Worm (Caenorhabditis elegans) whole organism, L1 larva: Measurements from ENCODE around the gene T04A8.13.

Source experiments
- C16A3.4 ChIP-seq: fragments of 150-350 bp; optimal IDR thresholded peaks from 2 replicates; lab custom pipeline; 2014; ENCODE audit warnings: missing biosample characterization, missing genetic modification characterization
- F16B12.6 ChIP-seq: fragments of 150-350 bp; optimal IDR thresholded peaks from 2 replicates; lab custom pipeline; 2014; ENCODE audit warnings: missing biosample characterization, missing genetic modification characterization
- Y116A8C.19 ChIP-seq: sonication (generic microtip); optimal IDR thresholded peaks from 2 replicates; lab custom pipeline; 2016; ENCODE audit warnings: missing compliant biosample characterization, missing genetic modification characterization, borderline replicate concordance
- alr-1 ChIP-seq: fragments of 200-800 bp; sonication (Bioruptor generic); optimal IDR thresholded peaks from 2 replicates; lab custom pipeline; 2018; ENCODE audit warnings: borderline replicate concordance, mild to moderate bottlenecking, missing genetic modification characterization, missing compliant biosample characterization
- ama-1 ChIP-seq: fragments of 150-350 bp; optimal IDR thresholded peaks from 2 replicates; lab custom pipeline; 2014
- blmp-1 ChIP-seq: fragments of 150-350 bp; optimal IDR thresholded peaks from 2 replicates; lab custom pipeline; 2014; ENCODE audit warnings: missing biosample characterization, missing genetic modification characterization
- ceh-63 ChIP-seq: fragments of 200-800 bp; sonication (Bioruptor generic); optimal IDR thresholded peaks from 2 replicates; lab custom pipeline; 2018; ENCODE audit warnings: mild to moderate bottlenecking, missing genetic modification characterization, missing compliant biosample characterization
- dpl-1 ChIP-seq, 3 experiments: fragments of 150-350 bp in 2 of 3; sonication (generic microtip) in 1 of 3; optimal IDR thresholded peaks; 2 replicates each; lab custom pipeline; 2014 to 2017; ENCODE audit warnings: missing biosample characterization in 3 of 3, missing genetic modification characterization in 3 of 3, missing genetic modification reagents in 3 of 3
- dsc-1 ChIP-seq: sonication (generic microtip); optimal IDR thresholded peaks from 2 replicates; lab custom pipeline; 2016; ENCODE audit warnings: mild to moderate bottlenecking, missing genetic modification characterization, missing compliant biosample characterization
- efl-3 ChIP-seq: fragments of 200-800 bp; sonication (Bioruptor generic); optimal IDR thresholded peaks from 2 replicates; lab custom pipeline; 2018; ENCODE audit warnings: mild to moderate bottlenecking, missing genetic modification characterization, missing compliant biosample characterization
- elt-2 ChIP-seq: sonication (generic microtip); optimal IDR thresholded peaks from 2 replicates; lab custom pipeline; 2016; ENCODE audit warnings: missing genetic modification characterization, mild to moderate bottlenecking, inconsistent platforms, missing compliant biosample characterization, missing genetic modification reagents
- ets-5 ChIP-seq: fragments of 200-800 bp; sonication (Bioruptor generic); IDR thresholded peaks from 2 replicates; pipeline ENCODE4 v1.3.6; 2022; ENCODE audit warnings: missing genetic modification characterization, missing compliant biosample characterization
- fkh-4 ChIP-seq: sonication (generic microtip); optimal IDR thresholded peaks from 2 replicates; lab custom pipeline; 2016; ENCODE audit warnings: missing compliant biosample characterization, missing genetic modification characterization, borderline replicate concordance
- fkh-8 ChIP-seq: sonication (generic microtip); optimal IDR thresholded peaks from 2 replicates; lab custom pipeline; 2016; ENCODE audit warnings: mild to moderate bottlenecking, missing genetic modification characterization, missing compliant biosample characterization
- fos-1 ChIP-seq: fragments of 150-350 bp; optimal IDR thresholded peaks from 2 replicates; lab custom pipeline; 2014; ENCODE audit warnings: missing biosample characterization, missing genetic modification characterization
- grh-1 ChIP-seq: fragments of 200-800 bp; sonication (Bioruptor generic); IDR thresholded peaks from 2 replicates; pipeline ENCODE4 v1.3.6; 2022; ENCODE audit warnings: missing genetic modification reagents, missing genetic modification characterization, missing compliant biosample characterization
- hlh-17 ChIP-seq: fragments of 200-800 bp; sonication (Bioruptor generic); optimal IDR thresholded peaks from 2 replicates; lab custom pipeline; 2018; ENCODE audit warnings: missing genetic modification characterization, mild to moderate bottlenecking, missing compliant biosample characterization, moderate library complexity, borderline replicate concordance
- hpl-2 ChIP-seq: fragments of 150-350 bp; optimal IDR thresholded peaks from 2 replicates; lab custom pipeline; 2014; ENCODE audit warnings: missing biosample characterization, missing genetic modification reagents, missing genetic modification characterization
- irx-1 ChIP-seq: sonication (generic microtip); optimal IDR thresholded peaks from 2 replicates; lab custom pipeline; 2016; ENCODE audit warnings: missing genetic modification characterization, missing compliant biosample characterization
- isw-1 ChIP-seq: fragments of 200-800 bp; sonication (Bioruptor generic); IDR thresholded peaks from 2 replicates; pipeline ENCODE4 v1.3.6; 2022; ENCODE audit warnings: missing genetic modification characterization, missing compliant biosample characterization
- jun-1 ChIP-seq: fragments of 150-350 bp; optimal IDR thresholded peaks from 2 replicates; lab custom pipeline; 2014; ENCODE audit warnings: missing biosample characterization, missing genetic modification reagents, missing genetic modification characterization
- lin-13 ChIP-seq: fragments of 150-350 bp; optimal IDR thresholded peaks from 2 replicates; lab custom pipeline; 2014; ENCODE audit warnings: missing biosample characterization, missing genetic modification reagents, missing genetic modification characterization
- lin-14 ChIP-seq: fragments of 200-800 bp; sonication (Bioruptor generic); optimal IDR thresholded peaks from 2 replicates; lab custom pipeline; 2018; ENCODE audit warnings: mild to moderate bottlenecking, missing genetic modification characterization, moderate library complexity, missing compliant biosample characterization
- lin-35 ChIP-seq, 2 experiments: fragments of 150-350 bp; optimal IDR thresholded peaks; 2 replicates each; lab custom pipeline; 2014; ENCODE audit warnings: missing biosample characterization in 2 of 2, missing genetic modification characterization in 2 of 2, missing genetic modification reagents in 2 of 2
- lin-39 ChIP-seq: fragments of 150-350 bp; optimal IDR thresholded peaks from 2 replicates; lab custom pipeline; 2014; ENCODE audit warnings: missing biosample characterization, missing genetic modification reagents, missing genetic modification characterization
- lsy-2 ChIP-seq, 2 experiments: fragments of 150-350 bp; optimal IDR thresholded peaks; 2 replicates each; lab custom pipeline; 2014; ENCODE audit warnings: missing biosample characterization in 2 of 2, missing genetic modification characterization in 2 of 2
- mab-9 ChIP-seq: fragments of 200-800 bp; sonication (Bioruptor generic); IDR thresholded peaks from 2 replicates; pipeline ENCODE4 v1.3.6; 2022; ENCODE audit warnings: missing genetic modification reagents, missing genetic modification characterization, missing compliant biosample characterization
- mep-1 ChIP-seq: fragments of 150-350 bp; optimal IDR thresholded peaks from 2 replicates; lab custom pipeline; 2014; ENCODE audit warnings: missing biosample characterization, missing genetic modification characterization
- nhr-11 ChIP-seq: fragments of 150-350 bp; optimal IDR thresholded peaks from 2 replicates; lab custom pipeline; 2014; ENCODE audit warnings: missing biosample characterization, missing genetic modification characterization
- nhr-12 ChIP-seq: sonication (generic microtip); optimal IDR thresholded peaks from 2 replicates; lab custom pipeline; 2017; ENCODE audit warnings: missing biosample characterization, missing genetic modification characterization
- nhr-19 ChIP-seq: fragments of 200-800 bp; sonication (Bioruptor generic); conservative IDR thresholded peaks from 2 replicates; pipeline ENCODE4 v1.3.6; 2022; ENCODE audit warnings: missing genetic modification characterization, missing compliant biosample characterization
- nhr-47 ChIP-seq: sonication (generic microtip); optimal IDR thresholded peaks from 2 replicates; lab custom pipeline; 2016; ENCODE audit warnings: mild to moderate bottlenecking, missing genetic modification characterization, moderate library complexity, missing compliant biosample characterization
- nhr-71 ChIP-seq: sonication (generic microtip); optimal IDR thresholded peaks from 2 replicates; lab custom pipeline; 2016; ENCODE audit warnings: mild to moderate bottlenecking, missing genetic modification characterization, moderate library complexity, missing compliant biosample characterization
- nhr-76 ChIP-seq: sonication (generic microtip); optimal IDR thresholded peaks from 2 replicates; lab custom pipeline; 2017; ENCODE audit warnings: missing biosample characterization, missing genetic modification characterization
- nhr-77 ChIP-seq: fragments of 150-350 bp; optimal IDR thresholded peaks from 2 replicates; lab custom pipeline; 2014; ENCODE audit warnings: missing biosample characterization, missing genetic modification characterization
- nhr-90 ChIP-seq: sonication (generic microtip); optimal IDR thresholded peaks from 2 replicates; lab custom pipeline; 2016; ENCODE audit warnings: mild to moderate bottlenecking, missing genetic modification characterization, missing compliant biosample characterization; ENCODE audit not compliant: poor library complexity
- pag-3 ChIP-seq: sonication (generic microtip); optimal IDR thresholded peaks from 2 replicates; lab custom pipeline; 2017; ENCODE audit warnings: missing genetic modification characterization, mild to moderate bottlenecking, missing compliant biosample characterization, antibody characterized with exemption, borderline replicate concordance; ENCODE audit not compliant: insufficient read depth
- pqm-1 ChIP-seq: sonication (generic microtip); optimal IDR thresholded peaks from 3 replicates; lab custom pipeline; 2017; ENCODE audit warnings: missing biosample characterization, missing genetic modification characterization
- skn-1 ChIP-seq: fragments of 150-350 bp; optimal IDR thresholded peaks from 2 replicates; lab custom pipeline; 2014; ENCODE audit warnings: missing biosample characterization, missing genetic modification characterization
- sup-37 ChIP-seq: fragments of 200-800 bp; sonication (Bioruptor generic); optimal IDR thresholded peaks from 2 replicates; lab custom pipeline; 2018; ENCODE audit warnings: mild to moderate bottlenecking, missing genetic modification characterization, missing compliant biosample characterization
- swsn-7 ChIP-seq: sonication (generic microtip); optimal IDR thresholded peaks from 2 replicates; lab custom pipeline; 2016; ENCODE audit warnings: missing genetic modification characterization, missing compliant biosample characterization
- unc-30 ChIP-seq: sonication (generic microtip); optimal IDR thresholded peaks from 2 replicates; lab custom pipeline; 2017; ENCODE audit warnings: missing biosample characterization, missing genetic modification characterization
- vab-15 ChIP-seq: sonication (generic microtip); optimal IDR thresholded peaks from 2 replicates; lab custom pipeline; 2017; ENCODE audit warnings: missing genotype, mild to moderate bottlenecking, missing genetic modification characterization, missing compliant biosample characterization
- zag-1 ChIP-seq: fragments of 150-350 bp; optimal IDR thresholded peaks from 2 replicates; lab custom pipeline; 2014; ENCODE audit warnings: missing biosample characterization, missing genetic modification characterization
- zip-4 ChIP-seq: fragments of 200-800 bp; sonication (Bioruptor generic); optimal IDR thresholded peaks from 2 replicates; lab custom pipeline; 2018; ENCODE audit warnings: mild to moderate bottlenecking, missing genetic modification characterization, moderate library complexity, missing compliant biosample characterization
- ztf-11 ChIP-seq, 2 experiments: sonication (generic microtip); optimal IDR thresholded peaks; 2 replicates each; lab custom pipeline; 2016 to 2017; ENCODE audit warnings: missing genetic modification characterization in 2 of 2, missing biosample characterization in 1 of 2, missing compliant biosample characterization in 1 of 2
- ztf-4 ChIP-seq: fragments of 150-350 bp; optimal IDR thresholded peaks from 2 replicates; lab custom pipeline; 2014; ENCODE audit warnings: missing biosample characterization, missing genetic modification characterization

The T04A8.13 gene

ce11 chrIII:4754001-4754561 lies 47.3 kb downstream of the T04A8.13 start, which contains the start of the genes rps-0 and rbg-3 (continued):
- TF ChIP-seq F16B12.6 (tag; lab: Kevin White, UChicago) (peak; percentile 71), vab-15 (tag; lab: Kevin White, UChicago) (peak; percentile 77), grh-1 (GFP tag; lab: Robert Waterston, UW) (peak; percentile 79), unc-30 (tag; lab: Kevin White, UChicago) (no peak), lin-39 (peak; percentile 77), pqm-1 (tag; lab: Kevin White, UChicago) (no peak), fos-1 (tag; lab: Kevin White, UChicago) (peak; percentile 88), swsn-7 (peak; percentile 92), ceh-63 (GFP tag; lab: Kevin White, UChicago) (no peak), lsy-2 (tag; optimal IDR thresholded peaks at IDR 0.05; lab: Kevin White, UChicago) (peak; percentile 97), fkh-8 (tag; lab: Kevin White, UChicago) (peak; percentile 94), dpl-1 (GFP tag; optimal IDR thresholded peaks at IDR 0.05; lab: Kevin White, UChicago) (peak; percentile 88 to 93 (median 93)), hlh-17 (GFP tag; lab: Kevin White, UChicago) (no peak), nhr-77 (tag; lab: Kevin White, UChicago) (peak; percentile 89), dsc-1 (tag; lab: Kevin White, UChicago) (peak; percentile 92), blmp-1 (tag; lab: Kevin White, UChicago) (peak; percentile 89)

- TF ChIP-seq lin-13 (GFP tag; lab: Kevin White, UChicago) (peak; percentile 96), nhr-19 (peak; percentile 98), skn-1 (peak; percentile 96), mep-1 (tag; lab: Kevin White, UChicago) (peak; percentile 97), pqm-1 (tag; lab: Kevin White, UChicago) (no peak), C16A3.4 (tag; lab: Kevin White, UChicago) (peak; percentile 97), sup-37 (GFP tag; lab: Kevin White, UChicago) (peak; percentile 92), nhr-11 (tag; lab: Kevin White, UChicago) (peak; percentile 85), dpl-1 (GFP tag; optimal IDR thresholded peaks at IDR 0.05; lab: Kevin White, UChicago) (peak; percentile 99 to 100 (median 100)), zip-4 (GFP tag; lab: Kevin White, UChicago) (peak; percentile 88), lsy-2 (tag; optimal IDR thresholded peaks at IDR 0.05; lab: Kevin White, UChicago) (peak; percentile 97), fkh-4 (tag; lab: Kevin White, UChicago) (peak; percentile 73), fos-1 (tag; lab: Kevin White, UChicago) (peak; percentile 87), hlh-17 (GFP tag; lab: Kevin White, UChicago) (no peak), Y116A8C.19 (tag; lab: Kevin White, UChicago) (no peak), swsn-7 (peak; percentile 95), efl-3 (peak; percentile 33), jun-1 (tag; lab: Kevin White, UChicago) (peak; percentile 95), nhr-12 (tag; lab: Kevin White, UChicago) (peak; percentile 3), nhr-90 (tag; lab: Kevin White, UChicago) (peak; percentile 95), lin-35 (GFP tag; optimal IDR thresholded peaks at IDR 0.05; lab: Kevin White, UChicago) (peak; percentile 99 to 100), ztf-11 (tag; optimal IDR thresholded peaks at IDR 0.05; lab: Kevin White, UChicago) (peak in 1 of 2 experiments; percentile 88), F16B12.6 (tag; lab: Kevin White, UChicago) (peak; percentile 79), blmp-1 (tag; lab: Kevin White, UChicago) (peak; percentile 86), nhr-47 (tag; lab: Kevin White, UChicago) (peak; percentile 98), fkh-8 (tag; lab: Kevin White, UChicago) (peak; percentile 96), pag-3 (no peak), ets-5 (GFP tag; lab: Robert Waterston, UW) (no peak), zag-1 (tag; lab: Kevin White, UChicago) (no peak), nhr-71 (tag; lab: Kevin White, UChicago) (peak; percentile 98), alr-1 (tag; lab: Kevin White, UChicago) (no peak), isw-1 (peak; percentile 97), elt-2 (peak; percentile 87), ztf-4 (peak; percentile 91), ama-1 (no peak), irx-1 (tag; lab: Kevin White, UChicago) (peak; percentile 93), nhr-76 (tag; lab: Kevin White, UChicago) (peak; percentile 18), lin-39 (peak; percentile 85), lin-14 (GFP tag; lab: Kevin White, UChicago) (peak; percentile 94), hpl-2 (GFP tag; lab: Kevin White, UChicago) (peak; percentile 30), mab-9 (GFP tag; lab: Robert Waterston, UW) (peak; percentile 93)
These were observed 50.2 kb downstream of the T04A8.13 start, which contains the start of gene fbxl-2 for ce11 chrIII:4756983-4757382. Gene fbxl-2 (plus strand): TSS chrIII:4757260.
